Worm (Caenorhabditis elegans): Measurements from ENCODE around the gene phf-10.

Gene phf-10

DNA sequence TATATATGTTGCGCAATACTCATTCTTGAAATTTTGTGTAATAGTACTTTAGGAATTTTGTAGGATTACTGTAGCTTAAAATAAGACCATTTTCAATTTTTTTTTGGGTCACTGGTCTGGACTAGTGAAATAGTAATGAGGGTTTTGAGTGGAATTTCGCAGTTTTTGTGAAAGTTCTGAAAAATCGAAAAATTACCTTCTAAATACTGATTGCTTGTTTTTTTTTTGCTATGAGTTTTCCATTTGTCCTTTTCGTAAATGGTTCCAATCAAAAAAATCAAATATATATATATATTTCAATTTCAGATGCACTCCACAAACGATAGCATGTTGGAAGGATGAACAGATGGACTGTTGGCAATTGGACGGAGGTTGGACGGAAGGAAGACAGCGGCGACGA is 1.1 kb upstream of the phf-10 start, which contains the start of gene nhr-15:
Gene nhr-15 (plus strand): TSS at position 301 of the 400 bp plus-strand sequence.
- no peak for TF ChIP-seq lsy-2 (tag; optimal IDR thresholded peaks at IDR 0.05)
- TF ChIP-seq ceh-82 (tag; optimal IDR thresholded peaks at IDR 0.05) = no peak
- TF ChIP-seq efl-3 (GFP tag; optimal IDR thresholded peaks at IDR 0.05) = no peak

DNA sequence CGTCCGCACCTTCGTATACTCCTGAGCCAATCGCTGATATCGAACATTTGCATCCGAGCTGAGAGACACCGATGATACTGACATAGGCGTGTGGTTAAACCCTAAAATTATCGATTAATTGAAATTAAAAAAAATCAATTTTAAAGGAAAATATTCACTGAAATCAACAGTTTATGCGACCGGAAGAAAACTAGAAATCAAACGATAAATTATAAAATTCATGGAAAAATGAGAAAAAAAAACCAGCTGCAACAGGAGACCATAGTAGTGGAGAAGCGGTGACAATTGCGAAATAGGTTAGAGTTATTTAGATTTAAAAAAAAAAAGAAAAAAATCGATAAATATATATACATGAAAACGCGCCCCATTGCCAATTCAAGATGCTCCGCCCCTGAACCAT is 6.8 kb downstream of the phf-10 start, which contains the start of gene F33E11.3:
Gene F33E11.3 (minus strand): TSS at position 101 of the 400 bp plus-strand sequence.
- TF ChIP-seq lin-14 (GFP tag; optimal IDR thresholded peaks at IDR 0.05) = no peak
- no peak for TF ChIP-seq efl-1 (optimal IDR thresholded peaks at IDR 0.05)
- peak in 1 of 2 experiments; percentile 86 for TF ChIP-seq efl-1 (GFP tag; optimal IDR thresholded peaks at IDR 0.05 in 1 of 2)
- TF ChIP-seq C16A3.4 (tag; optimal IDR thresholded peaks at IDR 0.05) = no peak
- peak; percentile 44 for TF ChIP-seq nhr-85 (tag)
- no peak for TF ChIP-seq zag-1 (tag; optimal IDR thresholded peaks at IDR 0.05)
- TF ChIP-seq nhr-71 (tag; optimal IDR thresholded peaks at IDR 0.05) = no peak
- TF ChIP-seq dsc-1 (tag; optimal IDR thresholded peaks at IDR 0.05) = no peak

DNA sequence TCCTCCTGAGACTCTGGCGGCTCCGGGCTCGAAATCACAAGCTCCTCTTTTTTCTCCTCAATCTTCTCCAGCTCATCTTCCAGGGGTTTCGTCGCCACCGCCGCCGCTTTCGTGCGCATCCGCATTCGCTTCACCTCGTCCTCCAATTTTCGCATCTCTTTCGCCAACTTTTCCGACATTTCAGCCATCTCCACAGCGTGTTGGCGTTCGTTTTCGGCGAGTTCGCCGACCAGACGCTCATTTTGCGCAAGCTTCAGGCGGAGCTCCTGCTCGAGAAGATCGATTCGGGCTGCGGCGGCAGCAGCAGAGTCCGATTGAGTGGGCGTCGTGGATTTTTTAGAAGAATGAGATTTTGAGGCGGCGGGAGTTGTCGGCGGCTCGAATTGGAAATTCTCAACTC is 8.1 kb downstream of the phf-10 start:
- no peak for TF ChIP-seq lin-14 (GFP tag; optimal IDR thresholded peaks at IDR 0.05)
- no peak for TF ChIP-seq fkh-8 (tag; optimal IDR thresholded peaks at IDR 0.05)
- TF ChIP-seq swsn-7 (tag; optimal IDR thresholded peaks at IDR 0.05) = no peak
- no peak for TF ChIP-seq ces-1 (GFP tag; optimal IDR thresholded peaks at IDR 0.05)
- no peak for TF ChIP-seq ceh-88 (GFP tag; IDR thresholded peaks at IDR 0.05)
- no peak for TF ChIP-seq C04F5.9 (tag; optimal IDR thresholded peaks at IDR 0.05)
- no peak for TF ChIP-seq nhr-28 (tag; optimal IDR thresholded peaks at IDR 0.05)
- TF ChIP-seq irx-1 (tag; optimal IDR thresholded peaks at IDR 0.05) = no peak
- TF ChIP-seq sptf-1 (tag; optimal IDR thresholded peaks at IDR 0.05) = no peak
- no peak for TF ChIP-seq lin-39 (tag; optimal IDR thresholded peaks at IDR 0.05)
- no peak for TF ChIP-seq ztf-4 (tag; optimal IDR thresholded peaks at IDR 0.05)
- no peak for TF ChIP-seq egl-27 (tag; optimal IDR thresholded peaks at IDR 0.05)
- TF ChIP-seq sox-4 (tag; optimal IDR thresholded peaks at IDR 0.05) = no peak
- TF ChIP-seq pag-3 (tag; optimal IDR thresholded peaks at IDR 0.05; ENCODE audit: borderline replicate concordance, insufficient read depth) = no peak
- no peak for TF ChIP-seq unc-30 (tag; optimal IDR thresholded peaks at IDR 0.05)
- TF ChIP-seq ets-5 (GFP tag; IDR thresholded peaks at IDR 0.05) = no peak
- TF ChIP-seq ceh-8 (GFP tag; optimal IDR thresholded peaks at IDR 0.05) = no peak
- no peak for TF ChIP-seq grh-1 (GFP tag; IDR thresholded peaks at IDR 0.05)

DNA sequence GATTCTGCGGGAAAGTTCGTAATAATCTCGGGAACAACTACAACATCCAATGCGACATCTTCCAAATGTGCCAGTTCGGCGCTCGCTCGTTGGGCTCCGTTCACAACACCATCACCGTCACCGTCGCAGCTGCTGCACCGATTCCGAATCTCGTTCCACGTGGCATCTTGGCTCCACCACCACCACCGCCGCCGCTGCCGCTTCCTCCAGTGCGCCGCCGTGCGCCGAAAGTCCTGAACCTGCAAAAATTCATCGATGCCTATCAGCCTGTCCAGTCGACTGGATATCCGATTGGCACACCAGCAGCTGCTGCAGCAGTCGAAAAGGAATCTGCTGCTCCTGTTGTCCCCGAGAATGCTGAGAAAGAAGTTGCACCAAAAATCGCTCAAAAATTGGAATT is 13.0 kb downstream of the phf-10 start:
- TF ChIP-seq mab-9 (GFP tag; IDR thresholded peaks at IDR 0.05) = no peak

DNA sequence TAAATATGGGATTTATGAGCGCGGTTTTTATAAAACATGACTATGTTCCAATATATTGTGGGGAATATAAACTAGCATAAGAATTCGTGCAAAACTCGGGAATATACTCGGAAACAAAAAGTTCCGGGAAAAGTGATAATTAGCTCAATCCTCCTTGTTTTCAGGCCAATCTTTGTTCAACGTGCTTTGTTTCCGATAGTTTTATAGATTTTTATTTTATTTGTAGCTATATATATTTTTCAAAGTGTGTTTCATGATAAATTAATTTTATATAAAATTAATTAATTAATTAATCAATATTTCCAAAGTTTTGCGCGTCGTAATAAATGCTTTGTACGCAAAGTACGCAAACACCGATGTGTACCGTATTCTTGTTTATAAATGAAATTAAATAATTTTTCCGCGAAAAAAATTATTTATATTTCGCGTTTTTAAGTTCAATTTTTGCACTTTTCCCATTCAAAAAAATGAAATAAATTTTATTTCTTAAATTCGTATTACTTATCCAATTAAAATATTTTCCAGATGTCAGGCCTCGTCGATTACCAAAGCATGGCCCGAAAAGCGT is 13.9 kb downstream of the phf-10 start, which contains the start of gene F33E11.2:
Gene F33E11.2 (plus strand): TSS at position 524 of the 568 bp plus-strand sequence.
- no peak for TF ChIP-seq efl-3 (GFP tag; optimal IDR thresholded peaks at IDR 0.05)
- no peak for TF ChIP-seq hlh-17 (GFP tag; optimal IDR thresholded peaks at IDR 0.05; ENCODE audit: borderline replicate concordance)
- no peak for TF ChIP-seq hpl-2 (GFP tag; optimal IDR thresholded peaks at IDR 0.05)
- no peak for TF ChIP-seq unc-86 (tag; optimal IDR thresholded peaks at IDR 0.05)
- no peak for TF ChIP-seq ceh-90 (tag; optimal IDR thresholded peaks at IDR 0.05)
- TF ChIP-seq alr-1 (tag; optimal IDR thresholded peaks at IDR 0.05; ENCODE audit: borderline replicate concordance) = no peak
- no peak for TF ChIP-seq pqm-1 (tag; optimal IDR thresholded peaks at IDR 0.05)
- no peak for TF ChIP-seq unc-30 (tag; optimal IDR thresholded peaks at IDR 0.05)
- no peak for TF ChIP-seq sox-4 (tag; optimal IDR thresholded peaks at IDR 0.05)
- TF ChIP-seq ets-5 (GFP tag; IDR thresholded peaks at IDR 0.05) = no peak
- TF ChIP-seq lin-15B (tag; optimal IDR thresholded peaks at IDR 0.05) = no peak

All from whole organism, L1 larva.